Worm (Caenorhabditis elegans) whole organism, early embryonic: ENCODE measurements around the gene F55D1.1.

Experiments used
- B0310.2 ChIP-seq: sonication (generic microtip); optimal IDR thresholded peaks from 2 replicates; lab custom pipeline; 2016; ENCODE audit warnings: mild to moderate bottlenecking, missing genetic modification characterization, missing compliant biosample characterization
- F13C5.2 ChIP-seq: sonication (generic microtip); optimal IDR thresholded peaks from 2 replicates; lab custom pipeline; 2017; ENCODE audit warnings: mild to moderate bottlenecking, missing genetic modification characterization, inconsistent platforms, missing compliant biosample characterization
- aly-1 ChIP-seq: sonication (generic microtip); optimal IDR thresholded peaks from 2 replicates; lab custom pipeline; 2016; ENCODE audit warnings: missing genetic modification characterization, missing compliant biosample characterization
- ama-1 ChIP-seq: fragments of 150-350 bp; optimal IDR thresholded peaks from 2 replicates; lab custom pipeline; 2014
- ceh-13 ChIP-seq: fragments of 200-800 bp; sonication (Bioruptor generic); optimal IDR thresholded peaks from 2 replicates; lab custom pipeline; 2018; ENCODE audit warnings: mild to moderate bottlenecking, missing genetic modification characterization, missing compliant biosample characterization
- ceh-36 ChIP-seq: sonication (generic microtip); optimal IDR thresholded peaks from 2 replicates; lab custom pipeline; 2016; ENCODE audit warnings: missing genetic modification characterization, inconsistent platforms, missing compliant biosample characterization
- ets-7 ChIP-seq: sonication (generic microtip); optimal IDR thresholded peaks from 2 replicates; lab custom pipeline; 2016; ENCODE audit warnings: missing genotype, missing genetic modification characterization, missing compliant biosample characterization
- flt-1 ChIP-seq: fragments of 200-800 bp; sonication (Bioruptor generic); IDR thresholded peaks from 2 replicates; pipeline ENCODE4 v1.3.6; 2022; ENCODE audit warnings: missing genetic modification characterization, missing compliant biosample characterization
- hmbx-1 ChIP-seq: sonication (generic microtip); optimal IDR thresholded peaks from 2 replicates; lab custom pipeline; 2016; ENCODE audit warnings: mild to moderate bottlenecking, missing genetic modification characterization, missing compliant biosample characterization
- hmg-4 ChIP-seq: fragments of 200-800 bp; sonication (Bioruptor generic); optimal IDR thresholded peaks from 2 replicates; lab custom pipeline; 2018; ENCODE audit warnings: mild to moderate bottlenecking, missing genetic modification characterization, missing compliant biosample characterization
- hnd-1 ChIP-seq: sonication (generic microtip); optimal IDR thresholded peaks from 2 replicates; lab custom pipeline; 2016; ENCODE audit warnings: missing genetic modification characterization, missing compliant biosample characterization
- pes-1 ChIP-seq: fragments of 200-800 bp; sonication (Bioruptor generic); IDR thresholded peaks from 2 replicates; pipeline ENCODE4 v1.3.6; 2022; ENCODE audit warnings: missing genetic modification reagents, missing genetic modification characterization, missing compliant biosample characterization
- scrt-1 ChIP-seq: fragments of 200-800 bp; sonication (Bioruptor generic); IDR thresholded peaks from 2 replicates; pipeline ENCODE4 v1.3.6; 2022; ENCODE audit warnings: missing genetic modification characterization, missing compliant biosample characterization
- sea-1 ChIP-seq: fragments of 200-800 bp; sonication (Bioruptor generic); conservative IDR thresholded peaks from 2 replicates; pipeline ENCODE4 v1.3.6; 2022; ENCODE audit warnings: missing genetic modification characterization, missing compliant biosample characterization
- tbx-11 ChIP-seq: fragments of 200-800 bp; sonication (Bioruptor generic); IDR thresholded peaks from 2 replicates; pipeline ENCODE4 v1.3.6; 2022; ENCODE audit warnings: missing genetic modification characterization, missing compliant biosample characterization
- tbx-37 ChIP-seq: fragments of 200-800 bp; sonication (Bioruptor generic); conservative IDR thresholded peaks from 2 replicates; pipeline ENCODE4 v1.3.6; 2022; ENCODE audit warnings: missing genetic modification reagents, missing genetic modification characterization, missing compliant biosample characterization
- tra-4 ChIP-seq: sonication (generic microtip); optimal IDR thresholded peaks from 2 replicates; lab custom pipeline; 2017; ENCODE audit warnings: missing genetic modification characterization, missing compliant biosample characterization

Gene F55D1.1

DNA sequence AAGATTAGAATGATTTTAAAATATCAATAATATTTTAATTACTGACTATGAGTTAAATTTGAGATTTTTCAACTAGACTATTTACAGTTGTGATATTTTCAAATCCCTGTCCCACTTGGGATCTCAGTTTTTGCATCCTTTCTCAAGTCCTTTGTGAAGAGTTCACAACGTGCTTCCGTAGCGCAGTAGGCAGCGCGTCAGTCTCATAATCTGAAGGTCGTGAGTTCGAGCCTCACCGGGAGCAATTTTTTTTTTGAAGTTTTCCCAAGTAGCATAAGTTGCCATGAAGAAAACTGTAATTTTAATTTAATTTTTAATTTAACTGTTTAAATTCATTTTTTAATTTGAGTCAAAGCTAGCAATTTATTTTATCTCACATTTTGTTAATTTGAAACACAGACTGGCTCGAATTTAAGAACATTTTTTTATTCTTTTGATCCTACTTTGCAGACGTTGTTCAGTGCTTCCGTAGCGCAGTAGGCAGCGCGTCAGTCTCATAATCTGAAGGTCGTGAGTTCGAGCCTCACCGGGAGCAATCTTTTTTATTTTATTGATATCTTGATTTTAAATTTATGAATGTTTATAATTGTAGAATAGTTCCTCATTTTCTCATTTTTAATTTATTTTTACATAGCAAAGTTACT is 4.2 kb upstream of the F55D1.1 start:
- peak; percentile 29; the same call in 1 of the 2 replicates for TF ChIP-seq tbx-37
- TF ChIP-seq ama-1 (lab: Kevin White, UChicago) = no peak
- TF ChIP-seq ceh-13 (GFP tag; lab: Kevin White, UChicago) = no peak
- TF ChIP-seq ceh-36 = peak; percentile 43
- TF ChIP-seq tbx-11 = no peak
- TF ChIP-seq scrt-1 (GFP tag; lab: Robert Waterston, UW) = no peak
- no peak for TF ChIP-seq hnd-1 (tag; lab: Kevin White, UChicago)
- no peak for TF ChIP-seq F13C5.2 (tag; lab: Kevin White, UChicago)
- no peak for TF ChIP-seq ets-7 (tag; lab: Kevin White, UChicago)
- TF ChIP-seq sea-1 (GFP tag; lab: Robert Waterston, UW) = 0 out of 2 replicates have a peak, but pooled peaks have one; percentile 12
- no peak for TF ChIP-seq aly-1
- peak; percentile 62; the same call in 1 of the 2 replicates for TF ChIP-seq pes-1
- no peak for TF ChIP-seq B0310.2 (tag; lab: Kevin White, UChicago)
- no peak for TF ChIP-seq hmbx-1 (tag; lab: Kevin White, UChicago)
- TF ChIP-seq flt-1 (GFP tag; lab: Robert Waterston, UW) = 0 out of 2 replicates have a peak, but pooled peaks have one; percentile 45
- no peak for TF ChIP-seq hmg-4 (GFP tag; lab: Kevin White, UChicago)
- no peak for TF ChIP-seq tra-4 (tag; lab: Kevin White, UChicago)

DNA sequence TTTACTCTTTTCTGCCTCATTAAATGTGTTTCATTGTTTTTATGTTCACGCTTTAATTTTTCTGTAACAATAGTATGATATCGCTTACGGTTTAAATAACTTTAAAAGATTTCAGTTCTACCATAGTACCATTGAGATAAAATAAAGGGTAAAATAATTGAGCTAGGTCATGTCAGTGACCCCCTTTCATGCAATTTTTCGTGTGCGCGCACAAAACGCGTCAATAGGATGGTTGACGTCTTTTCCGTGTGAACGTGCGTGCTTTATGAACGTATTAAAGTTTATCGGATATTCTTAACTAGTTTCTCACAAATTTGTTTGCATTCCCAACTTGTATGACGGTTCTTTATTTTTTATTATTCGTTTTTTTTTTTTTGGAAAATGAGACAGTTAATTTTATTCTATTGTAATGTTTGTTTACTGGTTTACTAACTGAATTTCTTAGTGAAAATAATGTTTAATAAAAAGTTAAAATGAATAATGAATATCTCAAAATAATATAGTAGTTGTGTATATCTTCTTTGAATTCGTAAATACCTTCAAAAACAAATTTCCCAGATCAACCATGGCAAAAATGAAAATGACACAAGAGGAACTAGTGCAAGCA is 3.6 kb upstream of the F55D1.1 start, which contains the start of gene C25F6.1:
Gene C25F6.1 (plus strand): TSS at position 557 of the 607 bp plus-strand sequence.
- TF ChIP-seq hnd-1 (tag; lab: Kevin White, UChicago) = no peak
- no peak for TF ChIP-seq tra-4 (tag; lab: Kevin White, UChicago)
- no peak for TF ChIP-seq hmbx-1 (tag; lab: Kevin White, UChicago)
- no peak for TF ChIP-seq ama-1 (lab: Kevin White, UChicago)

DNA sequence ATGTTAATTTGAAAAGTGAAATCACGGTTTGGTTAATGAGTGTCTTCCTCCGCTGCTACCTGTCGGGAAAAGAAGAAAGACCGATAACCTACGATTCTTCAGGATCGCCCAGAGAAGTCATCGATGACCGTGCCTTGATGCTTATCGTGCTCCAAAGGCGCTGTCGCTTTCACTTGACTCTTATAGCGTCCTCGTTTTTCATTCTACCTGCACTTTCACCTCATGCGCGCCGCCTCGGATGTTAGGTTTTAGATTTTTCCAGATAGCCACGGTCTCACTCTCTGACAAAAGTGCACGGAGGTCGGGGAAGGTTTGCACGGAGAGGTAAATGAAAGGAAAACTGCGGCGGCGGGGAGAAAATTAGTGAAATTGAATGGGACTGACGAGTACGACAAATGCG is 771 bp upstream of the F55D1.1 start:
- TF ChIP-seq ceh-36 = no peak
- TF ChIP-seq scrt-1 (GFP tag; lab: Robert Waterston, UW) = no peak
- no peak for TF ChIP-seq flt-1 (GFP tag; lab: Robert Waterston, UW)
- no peak for TF ChIP-seq tbx-37
- no peak for TF ChIP-seq hmbx-1 (tag; lab: Kevin White, UChicago)
- TF ChIP-seq aly-1 = no peak

DNA sequence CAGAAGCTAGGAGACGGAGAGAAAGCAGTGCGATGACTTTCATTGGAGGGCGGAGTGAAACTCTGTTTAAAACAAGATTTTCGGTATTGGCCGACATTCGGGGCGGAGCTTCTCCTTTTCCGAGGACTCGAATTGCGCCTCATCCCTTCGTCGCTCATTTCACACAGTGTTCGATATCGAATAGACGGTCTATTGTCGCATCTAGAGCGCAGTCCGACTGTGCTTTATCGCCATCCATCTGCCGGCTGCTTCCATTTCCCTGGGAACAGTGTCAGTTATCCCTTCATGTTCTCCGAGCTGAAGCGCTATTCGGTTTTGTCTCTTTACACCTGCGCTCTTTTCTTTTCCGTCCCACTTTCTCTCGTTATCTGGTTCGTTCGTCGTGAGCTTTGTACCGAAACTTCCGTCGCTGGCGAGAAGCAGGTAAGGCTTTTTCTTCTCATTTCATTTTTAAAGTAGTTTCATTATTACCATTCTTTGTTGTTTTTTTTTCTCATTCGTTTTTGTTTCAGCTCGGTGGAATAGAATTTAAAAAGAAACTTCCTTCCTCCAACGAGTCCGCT is 3.3 kb downstream of the F55D1.1 start, which contains the start of the genes bus-8A and bus-8B:
Gene bus-8A (plus strand): TSS at position 96 of the 563 bp plus-strand sequence.
Gene bus-8B (plus strand): TSS at position 513 of the 563 bp plus-strand sequence.
- TF ChIP-seq ets-7 (tag; lab: Kevin White, UChicago) = no peak
- TF ChIP-seq aly-1 = no peak
- TF ChIP-seq ceh-36 = no peak

DNA sequence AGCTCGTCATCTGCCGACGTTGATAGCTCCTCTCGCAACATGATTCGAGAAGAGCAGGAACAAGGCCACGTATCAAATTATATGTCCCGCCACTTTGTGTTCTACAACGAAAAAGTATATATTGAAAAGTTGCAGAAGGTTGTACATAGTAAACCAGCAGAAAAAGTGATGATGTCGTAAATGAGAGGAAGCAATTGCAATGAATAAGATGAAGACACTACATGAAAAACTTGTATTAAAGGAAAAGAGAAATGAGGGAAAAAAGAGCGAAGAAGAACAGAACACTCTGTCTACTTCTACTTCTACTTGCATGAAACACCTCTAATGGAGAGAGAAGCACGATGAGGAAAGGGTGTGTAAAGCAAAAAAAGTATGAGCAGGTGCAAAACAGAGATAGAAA is 15.5 kb downstream of the F55D1.1 start, which contains the start of gene T23F2.2:
Gene T23F2.2 (minus strand): TSS at position 101 of the 400 bp plus-strand sequence.
- TF ChIP-seq ets-7 (tag; lab: Kevin White, UChicago) = no peak

DNA sequence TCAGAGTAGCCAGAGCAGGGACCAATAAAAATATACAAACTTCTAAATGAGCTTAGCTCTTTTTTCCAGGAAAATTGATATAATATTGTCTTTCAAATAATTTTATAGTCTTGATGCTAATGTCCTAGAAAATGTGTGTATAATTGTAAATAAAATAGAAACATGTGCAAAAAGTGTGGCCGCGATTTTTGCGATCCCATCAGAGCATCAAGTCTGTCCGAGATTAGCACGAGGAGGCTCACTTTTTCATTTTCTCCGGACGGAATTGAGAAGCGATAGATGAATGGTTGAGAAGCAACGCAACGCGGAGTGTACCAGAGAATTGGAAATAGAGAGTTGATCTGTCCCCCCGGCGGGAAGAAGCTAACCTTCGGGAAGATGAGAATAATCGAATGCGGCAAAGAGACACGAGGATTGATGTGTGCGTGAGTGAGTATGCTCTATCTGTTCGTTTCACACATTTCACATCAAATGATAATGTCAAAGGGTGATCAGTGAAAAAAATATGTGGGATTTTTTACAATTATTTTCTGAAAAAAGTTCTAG is 16.9 kb downstream of the F55D1.1 start:
- TF ChIP-seq tra-4 (tag; lab: Kevin White, UChicago) = no peak
- TF ChIP-seq hnd-1 (tag; lab: Kevin White, UChicago) = no peak
- TF ChIP-seq tbx-37 = no peak
- TF ChIP-seq flt-1 (GFP tag; lab: Robert Waterston, UW) = no peak
- TF ChIP-seq F13C5.2 (tag; lab: Kevin White, UChicago) = no peak
- no peak for TF ChIP-seq tbx-11
- TF ChIP-seq ama-1 (lab: Kevin White, UChicago) = no peak
- TF ChIP-seq ceh-36 = no peak
- no peak for TF ChIP-seq hmg-4 (GFP tag; lab: Kevin White, UChicago)
- no peak for TF ChIP-seq pes-1
- no peak for TF ChIP-seq ceh-13 (GFP tag; lab: Kevin White, UChicago)
- TF ChIP-seq ets-7 (tag; lab: Kevin White, UChicago) = no peak
- no peak for TF ChIP-seq hmbx-1 (tag; lab: Kevin White, UChicago)
- TF ChIP-seq B0310.2 (tag; lab: Kevin White, UChicago) = no peak
- TF ChIP-seq aly-1 = no peak
- TF ChIP-seq sea-1 (GFP tag; lab: Robert Waterston, UW) = no peak
- no peak for TF ChIP-seq scrt-1 (GFP tag; lab: Robert Waterston, UW)

DNA sequence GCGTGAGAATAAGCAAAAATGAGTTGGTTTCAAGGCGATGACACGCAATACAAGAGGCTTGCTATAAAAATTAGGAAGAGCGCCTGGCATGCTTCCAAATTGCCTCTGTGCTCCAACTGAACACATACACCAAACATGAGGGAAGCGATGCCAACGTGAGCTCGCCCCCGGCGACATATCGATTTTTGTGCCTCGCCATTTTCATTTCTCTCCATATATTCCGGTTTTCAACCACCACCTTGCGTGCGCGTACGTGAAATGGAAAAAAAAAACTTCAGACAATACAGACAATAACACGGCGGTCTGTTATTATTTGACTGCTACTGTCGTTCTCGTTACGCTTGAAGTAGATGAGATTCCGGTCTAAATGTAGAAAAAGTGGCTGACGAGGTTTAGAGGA is 18.3 kb downstream of the F55D1.1 start:
- TF ChIP-seq ets-7 (tag; lab: Kevin White, UChicago) (no peak), ceh-36 (no peak), aly-1 (no peak), sea-1 (GFP tag; lab: Robert Waterston, UW) (no peak), ceh-13 (GFP tag; lab: Kevin White, UChicago) (no peak), scrt-1 (GFP tag; lab: Robert Waterston, UW) (no peak), pes-1 (no peak), tra-4 (tag; lab: Kevin White, UChicago) (no peak), B0310.2 (tag; lab: Kevin White, UChicago) (no peak), flt-1 (GFP tag; lab: Robert Waterston, UW) (no peak), ama-1 (lab: Kevin White, UChicago) (no peak), tbx-11 (no peak), hmg-4 (GFP tag; lab: Kevin White, UChicago) (no peak), hmbx-1 (tag; lab: Kevin White, UChicago) (no peak), F13C5.2 (tag; lab: Kevin White, UChicago) (no peak)
